Comparison of ENCODE assay signal across 2 fruit fly cellular contexts in the genomic region with DNA sequence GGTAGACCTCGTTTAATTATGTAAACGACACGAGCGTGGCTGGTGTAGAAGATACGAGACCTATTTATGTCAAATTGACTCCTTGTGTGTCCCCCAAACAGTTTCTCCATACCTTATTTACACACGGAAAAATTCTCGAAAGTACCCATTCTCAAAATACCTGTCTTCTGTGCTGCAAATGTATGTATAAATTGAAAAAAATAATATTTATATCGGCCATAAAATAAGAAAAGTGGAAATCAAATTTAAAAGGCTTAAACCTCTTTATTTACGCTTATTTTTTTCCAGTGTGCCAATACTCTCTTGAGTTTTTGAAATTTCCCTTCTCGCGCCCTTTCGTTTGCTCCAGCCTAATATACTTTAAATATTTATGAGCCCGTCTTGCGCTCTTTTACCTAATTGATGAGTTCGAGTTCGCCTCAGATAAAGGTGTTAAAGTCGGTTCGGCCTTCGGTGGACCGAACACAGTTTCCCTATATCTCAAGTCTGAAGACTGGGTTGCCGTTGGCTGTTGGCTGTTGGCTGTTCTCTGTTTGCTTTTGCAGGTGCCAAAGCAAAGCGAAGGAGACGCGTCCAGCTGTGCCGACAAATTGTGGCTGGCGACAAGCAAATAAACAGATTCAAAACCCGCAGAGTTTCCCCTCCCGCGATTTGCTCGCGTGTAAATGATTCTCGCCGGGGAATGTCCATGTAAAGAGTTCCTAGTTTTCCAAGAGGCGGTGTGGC.
TF ChIP-seq lines count a peak whose summit lies in the region.

No protein-coding gene starts in this region.

TF ChIP-seq in whole organism, embryonic, 481 proteins besides CTCF, POLR2A, EP300 and RAD21 (continued from another document and continues in another):
- TF ChIP-seq CG9215 (GFP tag; IDR thresholded peaks at IDR 0.05; lab: Robert Waterston, UW) (peak; percentile 17; the same call in 1 of the 2 replicates), CG8765 (GFP tag; IDR thresholded peaks at IDR 0.05; lab: Robert Waterston, UW) (no peak; the same call in 1 of the 2 replicates), CG10267 (tag; optimal IDR thresholded peaks at IDR 0.05; lab: Kevin White, UChicago) (peak; percentile 68), dmrt11E (tag; optimal IDR thresholded peaks at IDR 0.05; lab: Kevin White, UChicago) (peak; percentile 97), eyg (GFP tag; optimal IDR thresholded peaks at IDR 0.05; lab: Kevin White, UChicago) (no peak), PHDP (tag; optimal IDR thresholded peaks at IDR 0.05; lab: Kevin White, UChicago) (peak; percentile 76), CG3407 (GFP tag; optimal IDR thresholded peaks at IDR 0.05; lab: Kevin White, UChicago) (peak; percentile 72), bsh (GFP tag; optimal IDR thresholded peaks at IDR 0.05; lab: Kevin White, UChicago) (peak; percentile 5 to 90), Blimp-1 (GFP tag; optimal IDR thresholded peaks at IDR 0.05; lab: Kevin White, UChicago) (peak; percentile 74), CG15514 (GFP tag; optimal IDR thresholded peaks at IDR 0.05; lab: Kevin White, UChicago) (no peak), CG1529 (GFP tag; optimal IDR thresholded peaks at IDR 0.05; lab: Kevin White, UChicago) (peak; percentile 79), sima (GFP tag; optimal IDR thresholded peaks at IDR 0.05; lab: Kevin White, UChicago) (peak; percentile 21), ind (GFP tag; optimal IDR thresholded peaks at IDR 0.05; lab: Kevin White, UChicago) (peak; percentile 45), ci (GFP tag; IDR thresholded peaks at IDR 0.05; lab: Robert Waterston, UW) (peak; percentile 85), yki (optimal IDR thresholded peaks at IDR 0.05; lab: Kevin White, UChicago) (no peak), CG2889 (GFP tag; IDR thresholded peaks at IDR 0.05; lab: Robert Waterston, UW) (no peak), CG18599 (GFP tag; optimal IDR thresholded peaks at IDR 0.05; lab: Kevin White, UChicago) (no peak), CG14860 (GFP tag; IDR thresholded peaks at IDR 0.05; lab: Robert Waterston, UW; ENCODE audit: partially characterized antibody) (no peak), sens (GFP tag; lab: Kevin White, UChicago) (peak; percentile 99), CG4730 (GFP tag; IDR thresholded peaks at IDR 0.05; lab: Robert Waterston, UW) (0 out of 2 replicates have a peak, but pooled peaks have one; percentile 32), sr (GFP tag; IDR thresholded peaks at IDR 0.05; lab: Robert Waterston, UW) (no peak), croc (GFP tag; conservative IDR thresholded peaks at IDR 0.05; lab: Robert Waterston, UW) (peak; percentile 85), cg (GFP tag; optimal IDR thresholded peaks at IDR 0.05; lab: Kevin White, UChicago) (no peak), Poxn (GFP tag; IDR thresholded peaks at IDR 0.05; lab: Robert Waterston, UW) (no peak), unc-4 (GFP tag; IDR thresholded peaks at IDR 0.05; lab: Robert Waterston, UW; ENCODE audit: partially characterized antibody) (no peak), CG15269 (tag; optimal IDR thresholded peaks at IDR 0.05; lab: Kevin White, UChicago) (peak; percentile 61), Dp (GFP tag; optimal IDR thresholded peaks at IDR 0.05; lab: Kevin White, UChicago) (no peak), Fer3 (tag; optimal IDR thresholded peaks at IDR 0.05; lab: Kevin White, UChicago) (peak; percentile 4), Hr39 (optimal IDR thresholded peaks at IDR 0.05; lab: Kevin White, UChicago) (no peak), Hr78 (GFP tag; optimal IDR thresholded peaks at IDR 0.05; lab: Kevin White, UChicago) (peak in 1 of 2 experiments; percentile 52), mam (GFP tag; optimal IDR thresholded peaks at IDR 0.05; lab: Kevin White, UChicago) (peak; percentile 51), az2 (GFP tag; optimal IDR thresholded peaks at IDR 0.05; lab: Kevin White, UChicago) (peak; percentile 88), CG4617 (GFP tag; optimal IDR thresholded peaks at IDR 0.05; lab: Kevin White, UChicago; ENCODE audit: borderline replicate concordance) (peak; percentile 43), CG9932 (GFP tag; IDR thresholded peaks at IDR 0.05; lab: Robert Waterston, UW) (no peak), Mrtf (GFP tag; IDR thresholded peaks at IDR 0.05; lab: Robert Waterston, UW) (no peak), stc (GFP tag; IDR thresholded peaks at IDR 0.05; lab: Robert Waterston, UW) (peak; percentile 68), nom (GFP tag; optimal IDR thresholded peaks at IDR 0.05; lab: Kevin White, UChicago) (no peak), Hsf (GFP tag; optimal IDR thresholded peaks at IDR 0.05; lab: Kevin White, UChicago) (peak; percentile 71), CG6175 (GFP tag; IDR thresholded peaks at IDR 0.05; lab: Robert Waterston, UW) (no peak), fd64A (GFP tag; optimal IDR thresholded peaks at IDR 0.05; lab: Kevin White, UChicago) (no peak), so (GFP tag; IDR thresholded peaks at IDR 0.05; lab: Robert Waterston, UW) (peak; percentile 60; the same call in 1 of the 3 replicates), eve (GFP tag; optimal IDR thresholded peaks at IDR 0.05; lab: Kevin White, UChicago) (peak in 1 of 2 experiments; percentile 83), Pdp1 (GFP tag; optimal IDR thresholded peaks at IDR 0.05; lab: Kevin White, UChicago) (peak; percentile 65 to 68), CG1233 (GFP tag; optimal IDR thresholded peaks at IDR 0.05; lab: Kevin White, UChicago) (peak; percentile 76), NC2α (GFP tag; optimal IDR thresholded peaks at IDR 0.05; lab: Kevin White, UChicago) (no peak), H2.0 (GFP tag; IDR thresholded peaks at IDR 0.05; lab: Robert Waterston, UW) (peak; percentile 43), CG8359 (GFP tag; optimal IDR thresholded peaks at IDR 0.05; lab: Kevin White, UChicago; ENCODE audit: borderline replicate concordance) (peak; percentile 55), ara (GFP tag; IDR thresholded peaks at IDR 0.05; lab: Robert Waterston, UW) (peak; percentile 85), br (optimal IDR thresholded peaks at IDR 0.05; lab: Kevin White, UChicago) (no peak), CG18262 (tag; optimal IDR thresholded peaks at IDR 0.05; lab: Kevin White, UChicago) (peak; percentile 89), CG8944 (GFP tag; optimal IDR thresholded peaks at IDR 0.05; lab: Kevin White, UChicago) (peak; percentile 39), CG7963 (GFP tag; IDR thresholded peaks at IDR 0.05; lab: Robert Waterston, UW; ENCODE audit: partially characterized antibody) (no peak), CG13624 (GFP tag; optimal IDR thresholded peaks at IDR 0.05; lab: Kevin White, UChicago) (no peak), Sry-β (GFP tag; optimal IDR thresholded peaks at IDR 0.05; lab: Kevin White, UChicago) (no peak), gce (GFP tag; IDR thresholded peaks at IDR 0.05; lab: Robert Waterston, UW) (peak; percentile 72; the same call in 2 of the 3 replicates), crp (GFP tag; optimal IDR thresholded peaks at IDR 0.05; lab: Kevin White, UChicago) (peak in 1 of 2 experiments; percentile 30), Neu2 (GFP tag; optimal IDR thresholded peaks at IDR 0.05; lab: Kevin White, UChicago; ENCODE audit: borderline replicate concordance) (no peak), CG6791 (GFP tag; IDR thresholded peaks at IDR 0.05; lab: Robert Waterston, UW; ENCODE audit: partially characterized antibody) (no peak), cwo (GFP tag; optimal IDR thresholded peaks at IDR 0.05; lab: Kevin White, UChicago) (no peak), CG12236 (GFP tag; optimal IDR thresholded peaks at IDR 0.05; lab: Kevin White, UChicago) (peak; percentile 55)

TF ChIP-seq in whole organism, prepupa, 60 proteins besides CTCF, POLR2A, EP300 and RAD21 (continued from another document):
- TF ChIP-seq cyc (GFP tag; optimal IDR thresholded peaks at IDR 0.05; lab: Kevin White, UChicago) (no peak), CG4318 (GFP tag; optimal IDR thresholded peaks at IDR 0.05; lab: Kevin White, UChicago) (no peak), fd59A (GFP tag; optimal IDR thresholded peaks at IDR 0.05; lab: Kevin White, UChicago) (no peak), Sox14 (GFP tag; optimal IDR thresholded peaks at IDR 0.05; lab: Kevin White, UChicago) (peak; percentile 29), Sox15 (GFP tag; optimal IDR thresholded peaks at IDR 0.05; lab: Kevin White, UChicago) (peak; percentile 1), Eip78C (GFP tag; lab: Kevin White, UChicago) (peak; percentile 86), CG16779 (tag; optimal IDR thresholded peaks at IDR 0.05; lab: Kevin White, UChicago) (no peak), CG6163 (GFP tag; IDR thresholded peaks at IDR 0.05; lab: Robert Waterston, UW) (peak; percentile 41; the same call in 2 of the 3 replicates), acj6 (GFP tag; optimal IDR thresholded peaks at IDR 0.05; lab: Kevin White, UChicago) (peak; percentile 64), CG11762 (GFP tag; optimal IDR thresholded peaks at IDR 0.05; lab: Kevin White, UChicago; ENCODE audit: insufficient read depth) (no peak), CG11902 (GFP tag; optimal IDR thresholded peaks at IDR 0.05; lab: Kevin White, UChicago) (no peak), Lpt (GFP tag; optimal IDR thresholded peaks at IDR 0.05; lab: Kevin White, UChicago) (no peak), Blimp-1 (GFP tag; optimal IDR thresholded peaks at IDR 0.05; lab: Kevin White, UChicago) (no peak), CG34406 (GFP tag; optimal IDR thresholded peaks at IDR 0.05; lab: Kevin White, UChicago) (peak; percentile 23), CG7368 (GFP tag; optimal IDR thresholded peaks at IDR 0.05; lab: Kevin White, UChicago) (no peak), Ets96B (tag; optimal IDR thresholded peaks at IDR 0.05; lab: Kevin White, UChicago) (no peak), topi (GFP tag; optimal IDR thresholded peaks at IDR 0.05; lab: Kevin White, UChicago) (peak; percentile 42), CG6808 (GFP tag; optimal IDR thresholded peaks at IDR 0.05; lab: Kevin White, UChicago) (no peak), Smox (GFP tag; optimal IDR thresholded peaks at IDR 0.05; lab: Kevin White, UChicago) (peak; percentile 47), CG32006 (GFP tag; optimal IDR thresholded peaks at IDR 0.05; lab: Kevin White, UChicago) (peak; percentile 28), Hr38 (GFP tag; optimal IDR thresholded peaks at IDR 0.05; lab: Kevin White, UChicago) (no peak), fd85E (GFP tag; optimal IDR thresholded peaks at IDR 0.05; lab: Kevin White, UChicago) (no peak), CG3919 (GFP tag; optimal IDR thresholded peaks at IDR 0.05; lab: Kevin White, UChicago) (no peak), Ets21C (GFP tag; optimal IDR thresholded peaks at IDR 0.05; lab: Kevin White, UChicago) (peak; percentile 2), CG10669 (GFP tag; optimal IDR thresholded peaks at IDR 0.05; lab: Kevin White, UChicago) (no peak), svp (GFP tag; lab: Kevin White, UChicago) (peak; percentile 78), eg (GFP tag; IDR thresholded peaks at IDR 0.05; lab: Robert Waterston, UW) (no peak), Gug (GFP tag; IDR thresholded peaks at IDR 0.05; lab: Robert Waterston, UW) (no peak), ss (GFP tag; optimal IDR thresholded peaks at IDR 0.05; lab: Kevin White, UChicago) (peak in 1 of 2 experiments; percentile 39), CG8119 (GFP tag; IDR thresholded peaks at IDR 0.05; lab: Robert Waterston, UW) (no peak), lz (GFP tag; optimal IDR thresholded peaks at IDR 0.05; lab: Kevin White, UChicago) (peak; percentile 25), pdm3 (GFP tag; optimal IDR thresholded peaks at IDR 0.05; lab: Kevin White, UChicago) (peak; percentile 37), net (GFP tag; optimal IDR thresholded peaks at IDR 0.05; lab: Kevin White, UChicago) (peak; percentile 16), esn (GFP tag; optimal IDR thresholded peaks at IDR 0.05; lab: Kevin White, UChicago) (peak; percentile 52), CG9139 (GFP tag; optimal IDR thresholded peaks at IDR 0.05; lab: Kevin White, UChicago) (no peak), dsx (GFP tag; optimal IDR thresholded peaks at IDR 0.05; lab: Kevin White, UChicago; ENCODE audit: poor library complexity, severe bottlenecking) (no peak), Eip93F (GFP tag; optimal IDR thresholded peaks at IDR 0.05; lab: Kevin White, UChicago) (no peak), Eip75B (GFP tag; optimal IDR thresholded peaks at IDR 0.05; lab: Kevin White, UChicago) (peak; percentile 25), CG15336 (GFP tag; IDR thresholded peaks at IDR 0.05; lab: Robert Waterston, UW) (no peak)
TF ChIP-seq in whole organism, prepupa: peak in this region for 28.
